Worm (Caenorhabditis elegans): ENCODE data around the gene str-63.
A peak's percentile ranks its signal among the peaks of the same experiment; 100 is the strongest.

str-63 gene

ce11 chrV:3376973-3377372, 25.6 kb downstream of the str-63 start, which contains the start of gene srbc-2:
srbc-2 (minus strand) TSS chrV:3377073.
- TF ChIP-seq ZK337.2 (GFP tag; IDR thresholded peaks at IDR 0.05): no peak
- TF ChIP-seq fos-1 (tag; optimal IDR thresholded peaks at IDR 0.05): no peak

- TF ChIP-seq nhr-11 (tag; optimal IDR thresholded peaks at IDR 0.05) (no peak), mep-1 (tag; optimal IDR thresholded peaks at IDR 0.05) (no peak), mes-2 (tag; optimal IDR thresholded peaks at IDR 0.05; ENCODE audit: poor library complexity, severe bottlenecking) (peak; percentile 40), gei-8 (GFP tag; optimal IDR thresholded peaks at IDR 0.05) (no peak), R02D3.7 (tag; optimal IDR thresholded peaks at IDR 0.05) (no peak), jun-1 (tag; optimal IDR thresholded peaks at IDR 0.05) (no peak), pha-4 (GFP tag; IDR thresholded peaks at IDR 0.05) (no peak), pha-4 (tag; optimal IDR thresholded peaks at IDR 0.05) (peak; percentile 40), hlh-30 (tag; optimal IDR thresholded peaks at IDR 0.05; ENCODE audit: insufficient read depth) (peak; percentile 57), lin-39 (tag; optimal IDR thresholded peaks at IDR 0.05) (no peak), snpc-1.2 (GFP tag; IDR thresholded peaks at IDR 0.05) (no peak), mxl-3 (GFP tag; optimal IDR thresholded peaks at IDR 0.05) (peak; percentile 59), madf-9 (GFP tag; conservative IDR thresholded peaks at IDR 0.05) (no peak), lir-3 (tag; optimal IDR thresholded peaks at IDR 0.05) (no peak), zip-2 (tag; optimal IDR thresholded peaks at IDR 0.05) (no peak), dpl-1 (GFP tag; optimal IDR thresholded peaks at IDR 0.05) (no peak), mdl-1 (tag; optimal IDR thresholded peaks at IDR 0.05) (peak; percentile 62 to 73), nhr-42 (GFP tag; IDR thresholded peaks at IDR 0.05) (no peak), attf-4 (tag; optimal IDR thresholded peaks at IDR 0.05) (no peak), nhr-28 (tag; optimal IDR thresholded peaks at IDR 0.05) (peak; percentile 90), tra-1 (GFP tag; IDR thresholded peaks at IDR 0.05) (no peak), cey-2 (tag; optimal IDR thresholded peaks at IDR 0.05; ENCODE audit: borderline replicate concordance, insufficient read depth) (no peak), nhr-77 (tag; optimal IDR thresholded peaks at IDR 0.05) (peak; percentile 54), madf-5 (GFP tag; IDR thresholded peaks at IDR 0.05) (no peak), hlh-11 (tag; optimal IDR thresholded peaks at IDR 0.05) (peak; percentile 82), php-3 (GFP tag; IDR thresholded peaks at IDR 0.05) (0 out of 2 replicates have a peak, but pooled peaks have one; percentile 42), T26A8.4 (GFP tag; IDR thresholded peaks at IDR 0.05) (no peak), egl-43 (GFP tag; IDR thresholded peaks at IDR 0.05) (no peak), lin-1 (GFP tag; IDR thresholded peaks at IDR 0.05) (peak; percentile 25; the same call in 1 of the 2 replicates), ztf-11 (tag; optimal IDR thresholded peaks at IDR 0.05) (no peak), set-16 (GFP tag; IDR thresholded peaks at IDR 0.05) (no peak), dve-1 (tag; optimal IDR thresholded peaks at IDR 0.05; ENCODE audit: insufficient read depth) (no peak), nhr-76 (tag; optimal IDR thresholded peaks at IDR 0.05) (no peak), ctbp-1 (GFP tag; IDR thresholded peaks at IDR 0.05) (no peak), daf-16 (GFP tag; optimal IDR thresholded peaks at IDR 0.05) (peak in 1 of 2 experiments; percentile 36), daf-16 (tag; optimal IDR thresholded peaks at IDR 0.05) (peak; percentile 63), Y5F2A.4 (GFP tag; optimal IDR thresholded peaks at IDR 0.05) (no peak), F10B5.3 (tag; optimal IDR thresholded peaks at IDR 0.05) (no peak), F26F4.8 (GFP tag; conservative IDR thresholded peaks at IDR 0.05) (no peak), nhr-48 (tag; optimal IDR thresholded peaks at IDR 0.05) (peak; percentile 82), dmd-6 (GFP tag; IDR thresholded peaks at IDR 0.05) (peak; percentile 81), hmg-1.1 (GFP tag; IDR thresholded peaks at IDR 0.05) (peak; percentile 42; the same call in 1 of the 2 replicates), dmd-9 (GFP tag; IDR thresholded peaks at IDR 0.05) (no peak), Y75B8A.6 (GFP tag; IDR thresholded peaks at IDR 0.05) (no peak), Y48G9A.11 (GFP tag; IDR thresholded peaks at IDR 0.05) (no peak), zfp-2 (tag; optimal IDR thresholded peaks at IDR 0.05) (no peak), duxl-1 (tag; optimal IDR thresholded peaks at IDR 0.05; ENCODE audit: poor library complexity) (peak; percentile 21), lin-38 (GFP tag; IDR thresholded peaks at IDR 0.05) (no peak)
These were observed 36.9 kb downstream of the str-63 start for ce11 chrV:3388299-3388698.
